Worm (Caenorhabditis elegans) whole organism, L1 larva: ENCODE results near the gene srx-3.

ENCODE experiments used
- C34B4.2 ChIP-seq: sonication (generic microtip); optimal IDR thresholded peaks from 2 replicates; lab custom pipeline; 2017; ENCODE audit warnings: mild to moderate bottlenecking, missing genetic modification characterization, missing compliant biosample characterization
- F16B12.6 ChIP-seq: fragments of 150-350 bp; optimal IDR thresholded peaks from 2 replicates; lab custom pipeline; 2014; ENCODE audit warnings: missing biosample characterization, missing genetic modification characterization
- alr-1 ChIP-seq: fragments of 200-800 bp; sonication (Bioruptor generic); optimal IDR thresholded peaks from 2 replicates; lab custom pipeline; 2018; ENCODE audit warnings: borderline replicate concordance, mild to moderate bottlenecking, missing genetic modification characterization, missing compliant biosample characterization
- ama-1 ChIP-seq: fragments of 150-350 bp; optimal IDR thresholded peaks from 2 replicates; lab custom pipeline; 2014
- blmp-1 ChIP-seq: fragments of 150-350 bp; optimal IDR thresholded peaks from 2 replicates; lab custom pipeline; 2014; ENCODE audit warnings: missing biosample characterization, missing genetic modification characterization
- ceh-63 ChIP-seq: fragments of 200-800 bp; sonication (Bioruptor generic); optimal IDR thresholded peaks from 2 replicates; lab custom pipeline; 2018; ENCODE audit warnings: mild to moderate bottlenecking, missing genetic modification characterization, missing compliant biosample characterization
- ceh-82 ChIP-seq, 3 experiments: fragments of 150-350 bp in 1 of 3; sonication (generic microtip) in 2 of 3; optimal IDR thresholded peaks; 2 replicates each; lab custom pipeline; 2014 to 2017; ENCODE audit warnings: missing biosample characterization in 3 of 3, missing genetic modification characterization in 3 of 3
- ceh-88 ChIP-seq: fragments of 200-800 bp; sonication (Bioruptor generic); IDR thresholded peaks from 2 replicates; pipeline ENCODE4 v1.3.6; 2022; ENCODE audit warnings: missing genetic modification characterization, missing compliant biosample characterization
- ces-1 ChIP-seq: fragments of 150-350 bp; optimal IDR thresholded peaks from 2 replicates; lab custom pipeline; 2014; ENCODE audit warnings: missing biosample characterization, missing genetic modification reagents, missing genetic modification characterization
- egl-13 ChIP-seq: sonication (generic microtip); optimal IDR thresholded peaks from 2 replicates; lab custom pipeline; 2016; ENCODE audit warnings: missing genotype, missing genetic modification reagents, missing genetic modification characterization, missing compliant biosample characterization
- elt-2 ChIP-seq: sonication (generic microtip); optimal IDR thresholded peaks from 2 replicates; lab custom pipeline; 2016; ENCODE audit warnings: missing genetic modification characterization, mild to moderate bottlenecking, inconsistent platforms, missing compliant biosample characterization, missing genetic modification reagents
- ets-5 ChIP-seq: fragments of 200-800 bp; sonication (Bioruptor generic); IDR thresholded peaks from 2 replicates; pipeline ENCODE4 v1.3.6; 2022; ENCODE audit warnings: missing genetic modification characterization, missing compliant biosample characterization
- fkh-10 ChIP-seq: sonication (generic microtip); optimal IDR thresholded peaks from 2 replicates; lab custom pipeline; 2017; ENCODE audit warnings: missing biosample characterization, missing genetic modification reagents, missing genetic modification characterization
- irx-1 ChIP-seq: sonication (generic microtip); optimal IDR thresholded peaks from 2 replicates; lab custom pipeline; 2016; ENCODE audit warnings: missing genetic modification characterization, missing compliant biosample characterization
- jun-1 ChIP-seq: fragments of 150-350 bp; optimal IDR thresholded peaks from 2 replicates; lab custom pipeline; 2014; ENCODE audit warnings: missing biosample characterization, missing genetic modification reagents, missing genetic modification characterization
- lin-14 ChIP-seq: fragments of 200-800 bp; sonication (Bioruptor generic); optimal IDR thresholded peaks from 2 replicates; lab custom pipeline; 2018; ENCODE audit warnings: mild to moderate bottlenecking, missing genetic modification characterization, moderate library complexity, missing compliant biosample characterization
- lsy-2 ChIP-seq, 2 experiments: fragments of 150-350 bp; optimal IDR thresholded peaks; 2 replicates each; lab custom pipeline; 2014; ENCODE audit warnings: missing biosample characterization in 2 of 2, missing genetic modification characterization in 2 of 2
- mab-9 ChIP-seq: fragments of 200-800 bp; sonication (Bioruptor generic); IDR thresholded peaks from 2 replicates; pipeline ENCODE4 v1.3.6; 2022; ENCODE audit warnings: missing genetic modification reagents, missing genetic modification characterization, missing compliant biosample characterization
- mep-1 ChIP-seq: fragments of 150-350 bp; optimal IDR thresholded peaks from 2 replicates; lab custom pipeline; 2014; ENCODE audit warnings: missing biosample characterization, missing genetic modification characterization
- nhr-12 ChIP-seq: sonication (generic microtip); optimal IDR thresholded peaks from 2 replicates; lab custom pipeline; 2017; ENCODE audit warnings: missing biosample characterization, missing genetic modification characterization
- nhr-20 ChIP-seq: sonication (generic microtip); optimal IDR thresholded peaks from 2 replicates; lab custom pipeline; 2016; ENCODE audit warnings: mild to moderate bottlenecking, missing genetic modification characterization, missing compliant biosample characterization
- nhr-71 ChIP-seq: sonication (generic microtip); optimal IDR thresholded peaks from 2 replicates; lab custom pipeline; 2016; ENCODE audit warnings: mild to moderate bottlenecking, missing genetic modification characterization, moderate library complexity, missing compliant biosample characterization
- nhr-77 ChIP-seq: fragments of 150-350 bp; optimal IDR thresholded peaks from 2 replicates; lab custom pipeline; 2014; ENCODE audit warnings: missing biosample characterization, missing genetic modification characterization
- nhr-84 ChIP-seq: sonication (generic microtip); optimal IDR thresholded peaks from 2 replicates; lab custom pipeline; 2017; ENCODE audit warnings: missing biosample characterization, missing genetic modification characterization
- nhr-85 ChIP-seq: sonication (generic microtip); peaks from one replicate; lab custom pipeline; 2016; ENCODE audit warnings: missing genetic modification characterization, inconsistent platforms, missing compliant biosample characterization
- pag-3 ChIP-seq: sonication (generic microtip); optimal IDR thresholded peaks from 2 replicates; lab custom pipeline; 2017; ENCODE audit warnings: missing genetic modification characterization, mild to moderate bottlenecking, missing compliant biosample characterization, antibody characterized with exemption, borderline replicate concordance; ENCODE audit not compliant: insufficient read depth
- pqm-1 ChIP-seq: sonication (generic microtip); optimal IDR thresholded peaks from 3 replicates; lab custom pipeline; 2017; ENCODE audit warnings: missing biosample characterization, missing genetic modification characterization
- snu-23 ChIP-seq: sonication (generic microtip); optimal IDR thresholded peaks from 2 replicates; lab custom pipeline; 2016; ENCODE audit warnings: missing genetic modification characterization, missing compliant biosample characterization
- unc-130 ChIP-seq: fragments of 150-350 bp; optimal IDR thresholded peaks from 2 replicates; lab custom pipeline; 2017; ENCODE audit warnings: missing biosample characterization, missing genetic modification characterization, inconsistent platforms
- unc-86 ChIP-seq: sonication (generic microtip); optimal IDR thresholded peaks from 2 replicates; lab custom pipeline; 2016; ENCODE audit warnings: missing genetic modification characterization, missing compliant biosample characterization
- vab-15 ChIP-seq: sonication (generic microtip); optimal IDR thresholded peaks from 2 replicates; lab custom pipeline; 2017; ENCODE audit warnings: missing genotype, mild to moderate bottlenecking, missing genetic modification characterization, missing compliant biosample characterization
- xbp-1 ChIP-seq: sonication (generic microtip); optimal IDR thresholded peaks from 2 replicates; lab custom pipeline; 2016; ENCODE audit warnings: missing genetic modification characterization, missing compliant biosample characterization
- zip-4 ChIP-seq: fragments of 200-800 bp; sonication (Bioruptor generic); optimal IDR thresholded peaks from 2 replicates; lab custom pipeline; 2018; ENCODE audit warnings: mild to moderate bottlenecking, missing genetic modification characterization, moderate library complexity, missing compliant biosample characterization

srx-3 gene

ce11 chrV:9005243-9005642 lies at the start of gene srx-3:
Gene srx-3, plus strand, starts transcription at chrV:9005543.
- no peak for TF ChIP-seq lin-14 (GFP tag; lab: Kevin White, UChicago)
- no peak for TF ChIP-seq ceh-88 (GFP tag; lab: Robert Waterston, UW)
- no peak for TF ChIP-seq alr-1 (tag; lab: Kevin White, UChicago)
- TF ChIP-seq pqm-1 (tag; lab: Kevin White, UChicago): no peak
- no peak for TF ChIP-seq jun-1 (tag; lab: Kevin White, UChicago)
- no peak for TF ChIP-seq F16B12.6 (tag; lab: Kevin White, UChicago)
- TF ChIP-seq fkh-10: no peak
- TF ChIP-seq, all 84 proteins: peak for 0

ce11 chrV:8956387-8957095 lies 48.8 kb upstream of the srx-3 start, which contains the start of gene ttc-17:
Gene ttc-17, plus strand, starts transcription at chrV:8957045.
- TF ChIP-seq ets-5 (GFP tag; lab: Robert Waterston, UW) (no peak), blmp-1 (tag; lab: Kevin White, UChicago) (peak; percentile 31), vab-15 (tag; lab: Kevin White, UChicago) (no peak), lsy-2 (tag; optimal IDR thresholded peaks at IDR 0.05; lab: Kevin White, UChicago) (peak in 1 of 2 experiments; percentile 4), pag-3 (tag; lab: Kevin White, UChicago) (no peak), ceh-88 (GFP tag; lab: Robert Waterston, UW) (no peak), C34B4.2 (tag; lab: Kevin White, UChicago) (no peak), elt-2 (no peak), snu-23 (GFP tag; lab: Kevin White, UChicago) (no peak), xbp-1 (tag; lab: Kevin White, UChicago) (no peak)

ce11 chrV:8964055-8964758 lies 41.1 kb upstream of the srx-3 start, which contains the start of gene nhr-44:
Gene nhr-44, minus strand, starts transcription at chrV:8964105.
- peak; percentile 26 for TF ChIP-seq snu-23 (GFP tag; lab: Kevin White, UChicago)
- peak; percentile 10 for TF ChIP-seq nhr-71 (tag; lab: Kevin White, UChicago)
- TF ChIP-seq mep-1: peak; percentile 12
- TF ChIP-seq ceh-63 (GFP tag; lab: Kevin White, UChicago): no peak
- no peak for TF ChIP-seq nhr-84
- peak; percentile 4 for TF ChIP-seq nhr-20
- TF ChIP-seq nhr-85 (tag; lab: Kevin White, UChicago): peak; percentile 79
- TF ChIP-seq blmp-1 (tag; lab: Kevin White, UChicago): peak; percentile 42
- peak; percentile 66 for TF ChIP-seq lin-14 (GFP tag; lab: Kevin White, UChicago)
- no peak for TF ChIP-seq ces-1 (GFP tag; lab: Kevin White, UChicago)

- no peak for TF ChIP-seq unc-86 (tag; lab: Kevin White, UChicago)
- TF ChIP-seq egl-13 (tag; lab: Kevin White, UChicago): no peak
- no peak for TF ChIP-seq nhr-77
- no peak for TF ChIP-seq nhr-20
- TF ChIP-seq zip-4 (GFP tag; lab: Kevin White, UChicago): no peak
- TF ChIP-seq nhr-12 (tag; lab: Kevin White, UChicago): no peak
- TF ChIP-seq unc-130: no peak
- TF ChIP-seq ceh-82 (tag; optimal IDR thresholded peaks at IDR 0.05; lab: Kevin White, UChicago): no peak
- TF ChIP-seq mab-9 (GFP tag; lab: Robert Waterston, UW): no peak
- TF ChIP-seq ama-1 (lab: Kevin White, UChicago): no peak
- no peak for TF ChIP-seq irx-1
Observed at ce11 chrV:8966086-8966485, 39.3 kb upstream of the srx-3 start, which contains the start of gene nhr-219. Gene nhr-219, minus strand, starts transcription at chrV:8966186.
